Fruit fly (Drosophila melanogaster): ENCODE measurements around the gene Dsk.

Gene Dsk

dm6 chr3R:4215264-4215993 is 25.4 kb upstream of the Dsk start, which contains the start of gene CG14636:
TSS of gene CG14636 (minus strand) at chr3R:4215314.
- peak; percentile 73; the same call in 2 of the 3 replicates for TF ChIP-seq ase (GFP tag; IDR thresholded peaks at IDR 0.05)
- no peak for TF ChIP-seq B-H2 (GFP tag; optimal IDR thresholded peaks at IDR 0.05)
- peak; percentile 69 for TF ChIP-seq CHES-1-like (GFP tag; optimal IDR thresholded peaks at IDR 0.05)
- TF ChIP-seq CG30431 (GFP tag; optimal IDR thresholded peaks at IDR 0.05) = peak; percentile 20
- no peak for TF ChIP-seq Vsx1 (GFP tag; optimal IDR thresholded peaks at IDR 0.05)
- TF ChIP-seq Dbx (GFP tag; IDR thresholded peaks at IDR 0.05) = peak; percentile 60; the same call in 1 of the 3 replicates
- TF ChIP-seq Neu2 (GFP tag; optimal IDR thresholded peaks at IDR 0.05; ENCODE audit: borderline replicate concordance) = peak; percentile 4
- TF ChIP-seq Doc3 (GFP tag; IDR thresholded peaks at IDR 0.05; ENCODE audit: partially characterized antibody) = no peak
- TF ChIP-seq MESR4 (GFP tag; optimal IDR thresholded peaks at IDR 0.05) = no peak
- TF ChIP-seq CG5180 (GFP tag; optimal IDR thresholded peaks at IDR 0.05) = peak; percentile 47
- no peak for TF ChIP-seq D (optimal IDR thresholded peaks at IDR 0.05)
- no peak for TF ChIP-seq D (GFP tag; optimal IDR thresholded peaks at IDR 0.05)
- no peak for TF ChIP-seq Kr (GFP tag; optimal IDR thresholded peaks at IDR 0.05)
- TF ChIP-seq zf30C (GFP tag; optimal IDR thresholded peaks at IDR 0.05) = no peak
- no peak for TF ChIP-seq ac (GFP tag; optimal IDR thresholded peaks at IDR 0.05)
- TF ChIP-seq NfI (GFP tag; optimal IDR thresholded peaks at IDR 0.05) = peak; percentile 70
- TF ChIP-seq Ada2b (GFP tag; IDR thresholded peaks at IDR 0.05) = peak; percentile 77
- peak; percentile 34 to 67 for TF ChIP-seq chif (GFP tag; optimal IDR thresholded peaks at IDR 0.05)
- TF ChIP-seq mld (GFP tag; IDR thresholded peaks at IDR 0.05; ENCODE audit: partially characterized antibody) = no peak
- TF ChIP-seq eve (GFP tag; optimal IDR thresholded peaks at IDR 0.05) = no peak
- TF ChIP-seq Xrp1 (GFP tag; IDR thresholded peaks at IDR 0.05) = peak; percentile 74
- TF ChIP-seq CG8388 (GFP tag; optimal IDR thresholded peaks at IDR 0.05) = peak; percentile 21
- TF ChIP-seq CG31365 (tag; optimal IDR thresholded peaks at IDR 0.05) = no peak
- TF ChIP-seq tio (GFP tag; optimal IDR thresholded peaks at IDR 0.05) = peak; percentile 59
- peak; percentile 69 for TF ChIP-seq pb (GFP tag; optimal IDR thresholded peaks at IDR 0.05)
- peak; percentile 76 for TF ChIP-seq vvl (GFP tag; IDR thresholded peaks at IDR 0.05)
- TF ChIP-seq CG2129 (GFP tag; IDR thresholded peaks at IDR 0.05; ENCODE audit: partially characterized antibody) = no peak
- peak; percentile 48; the same call in 1 of the 4 replicates for TF ChIP-seq Dll (GFP tag; IDR thresholded peaks at IDR 0.05; ENCODE audit: partially characterized antibody)
- TF ChIP-seq bab2 (GFP tag; optimal IDR thresholded peaks at IDR 0.05) = peak; percentile 60
- TF ChIP-seq Asciz (GFP tag; optimal IDR thresholded peaks at IDR 0.05) = peak; percentile 41
- TF ChIP-seq CG10274 (GFP tag; optimal IDR thresholded peaks at IDR 0.05) = peak; percentile 40
- peak; percentile 66 for TF ChIP-seq odd (GFP tag; optimal IDR thresholded peaks at IDR 0.05)
- peak; percentile 39 for TF ChIP-seq CG4820 (GFP tag; optimal IDR thresholded peaks at IDR 0.05)
- peak; percentile 67 for TF ChIP-seq caup (GFP tag; optimal IDR thresholded peaks at IDR 0.05; ENCODE audit: severe bottlenecking)
- peak; percentile 71 for TF ChIP-seq CG32772 (GFP tag; IDR thresholded peaks at IDR 0.05)
- TF ChIP-seq dpn (GFP tag; optimal IDR thresholded peaks at IDR 0.05) = peak; percentile 73 to 74
- peak; percentile 5 for TF ChIP-seq en (GFP tag; optimal IDR thresholded peaks at IDR 0.05)
- TF ChIP-seq CG9797 (GFP tag; optimal IDR thresholded peaks at IDR 0.05) = no peak
- TF ChIP-seq CG43689 (GFP tag; IDR thresholded peaks at IDR 0.05) = no peak
- TF ChIP-seq CG2202 (tag; optimal IDR thresholded peaks at IDR 0.05) = no peak
- peak; percentile 63 for TF ChIP-seq gro (GFP tag; optimal IDR thresholded peaks at IDR 0.05)
- TF ChIP-seq CG10565 (GFP tag; optimal IDR thresholded peaks at IDR 0.05) = no peak
- peak; percentile 24 for TF ChIP-seq Sry-δ (GFP tag; optimal IDR thresholded peaks at IDR 0.05)
- peak; percentile 68; the same call in 1 of the 2 replicates for TF ChIP-seq klu (GFP tag; IDR thresholded peaks at IDR 0.05)
- TF ChIP-seq CG9876 (GFP tag; optimal IDR thresholded peaks at IDR 0.05) = peak; percentile 49
- TF ChIP-seq Nf-YC (tag; optimal IDR thresholded peaks at IDR 0.05) = peak; percentile 75
- TF ChIP-seq gsb (GFP tag; IDR thresholded peaks at IDR 0.05) = peak; percentile 67
- TF ChIP-seq abd-A (tag; optimal IDR thresholded peaks at IDR 0.05) = no peak
- peak; percentile 51 for TF ChIP-seq mirr (GFP tag; optimal IDR thresholded peaks at IDR 0.05)

Measured in whole organism, embryonic.